Worm (Caenorhabditis elegans): ENCODE measurements around the gene fars-2.

fars-2 gene

DNA sequence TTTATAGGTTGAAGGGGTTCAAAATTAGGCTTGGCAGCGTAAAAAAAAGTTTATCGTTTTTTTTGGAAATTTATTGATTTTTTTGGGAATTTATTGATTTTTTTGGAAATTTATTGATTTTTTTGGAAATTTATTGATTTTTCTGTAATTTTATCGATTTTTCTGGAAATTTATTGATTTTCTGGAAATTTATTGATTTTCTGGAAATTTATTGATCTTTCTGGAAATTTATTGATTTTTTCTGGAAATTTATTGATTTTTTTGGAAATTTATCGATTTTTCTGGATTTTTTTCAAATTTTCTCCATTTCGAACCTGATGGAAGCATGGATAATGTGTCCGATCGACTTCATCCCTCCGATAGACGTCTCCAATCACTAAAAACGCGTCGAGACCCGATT, 2.4 kb downstream of the fars-2 start:
- TF ChIP-seq let-607 (tag; optimal IDR thresholded peaks at IDR 0.05) = no peak
- no peak for TF ChIP-seq zim-3 (tag; optimal IDR thresholded peaks at IDR 0.05)
- no peak for TF ChIP-seq B0019.2 (GFP tag; conservative IDR thresholded peaks at IDR 0.05)
- TF ChIP-seq him-1 (tag; optimal IDR thresholded peaks at IDR 0.05) = no peak
- TF ChIP-seq ceh-100 (GFP tag; IDR thresholded peaks at IDR 0.05) = no peak
- no peak for TF ChIP-seq ztf-6 (GFP tag; IDR thresholded peaks at IDR 0.05)
- no peak for TF ChIP-seq B0261.1 (tag; optimal IDR thresholded peaks at IDR 0.05)

DNA sequence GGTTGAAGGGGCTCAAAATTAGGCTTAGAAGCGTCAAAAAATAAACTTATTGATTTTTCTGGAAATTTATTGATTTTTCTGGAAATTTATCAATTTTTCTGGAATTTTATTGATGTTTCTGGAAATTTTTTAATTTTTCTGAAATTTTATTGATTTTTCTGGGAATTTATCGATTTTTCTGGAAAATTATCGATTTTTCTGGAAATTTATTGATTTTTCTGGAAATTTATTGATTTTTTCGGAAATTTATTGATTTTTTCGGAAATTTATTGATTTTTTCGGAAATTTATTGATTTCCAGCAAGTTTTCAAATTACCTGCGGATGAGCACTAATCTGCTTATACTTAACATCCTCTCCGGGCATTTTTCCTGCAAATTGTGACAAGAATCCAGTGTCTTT, 5.4 kb downstream of the fars-2 start:
- TF ChIP-seq ztf-22 (GFP tag; optimal IDR thresholded peaks at IDR 0.05) (no peak), aptf-2 (GFP tag; conservative IDR thresholded peaks at IDR 0.05) (no peak), F39B2.1 (GFP tag; IDR thresholded peaks at IDR 0.05) (no peak), dpl-1 (GFP tag; optimal IDR thresholded peaks at IDR 0.05) (no peak), attf-3 (GFP tag; conservative IDR thresholded peaks at IDR 0.05) (no peak), nhr-179 (tag; optimal IDR thresholded peaks at IDR 0.05) (no peak), B0035.1 (tag; optimal IDR thresholded peaks at IDR 0.05) (no peak), him-1 (tag; optimal IDR thresholded peaks at IDR 0.05) (no peak), ztf-3 (GFP tag; optimal IDR thresholded peaks at IDR 0.05) (no peak), mcd-1 (GFP tag; IDR thresholded peaks at IDR 0.05) (no peak), tlf-1 (GFP tag; optimal IDR thresholded peaks at IDR 0.05) (no peak)

DNA sequence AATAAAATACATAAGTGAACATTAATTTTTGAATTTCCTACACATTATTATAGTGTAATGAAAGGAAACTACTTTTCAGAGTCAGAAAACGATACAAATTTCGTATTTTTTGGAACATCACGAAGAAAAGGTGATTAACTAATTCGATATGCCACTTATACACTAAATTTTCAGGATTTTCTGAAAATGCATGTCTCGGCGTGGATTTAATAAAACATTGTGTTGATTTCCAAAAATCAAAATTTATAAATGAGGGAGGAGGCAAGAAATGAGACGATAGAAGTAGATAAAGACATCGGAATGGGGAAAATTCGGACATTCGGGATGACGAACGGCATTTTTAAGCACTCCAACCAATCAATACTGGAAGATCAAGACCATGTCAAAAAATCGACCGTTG, 8.1 kb downstream of the fars-2 start, which contains the start of gene Y116F11B.14:
Gene Y116F11B.14 (plus strand): TSS at position 301 of the 400 bp plus-strand sequence.
- TF ChIP-seq attf-5 (GFP tag; optimal IDR thresholded peaks at IDR 0.05) = no peak
- no peak for TF ChIP-seq F22D6.2 (tag; optimal IDR thresholded peaks at IDR 0.05)
- TF ChIP-seq Y56A3A.18 (GFP tag; IDR thresholded peaks at IDR 0.05) = no peak
- no peak for TF ChIP-seq cebp-2 (GFP tag; IDR thresholded peaks at IDR 0.05)
- no peak for TF ChIP-seq fkh-3 (tag; optimal IDR thresholded peaks at IDR 0.05)
- no peak for TF ChIP-seq pha-4 (tag; optimal IDR thresholded peaks at IDR 0.05)

DNA sequence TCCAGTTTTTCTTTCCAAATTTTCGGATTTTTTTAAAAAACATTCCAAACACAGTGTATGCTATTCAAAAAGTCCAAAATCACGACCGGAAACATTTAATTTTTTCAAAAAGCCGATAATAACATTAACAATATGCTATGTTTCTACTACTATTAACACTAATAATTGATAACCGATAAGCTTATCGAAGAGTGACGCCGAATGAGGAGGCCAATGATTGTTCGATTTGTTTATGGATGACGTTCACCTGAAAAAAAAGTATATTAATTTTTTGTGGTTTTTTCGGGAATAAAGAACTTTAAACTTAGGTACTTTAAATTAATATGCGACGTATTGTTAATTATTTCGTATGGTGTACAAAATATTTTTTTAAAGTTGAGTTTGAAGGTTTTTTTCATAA, 9.3 kb downstream of the fars-2 start:
- no peak for TF ChIP-seq snpc-1.1 (tag; optimal IDR thresholded peaks at IDR 0.05; ENCODE audit: insufficient read depth)
- no peak for TF ChIP-seq ztf-3 (GFP tag; optimal IDR thresholded peaks at IDR 0.05)
- TF ChIP-seq nfya-2 (GFP tag; IDR thresholded peaks at IDR 0.05) = no peak
- TF ChIP-seq Y79H2A.3 (GFP tag; conservative IDR thresholded peaks at IDR 0.05) = no peak
- no peak for TF ChIP-seq F49E8.2 (tag; optimal IDR thresholded peaks at IDR 0.05; ENCODE audit: insufficient read depth)
- TF ChIP-seq akir-1 (GFP tag; optimal IDR thresholded peaks at IDR 0.05) = no peak
- no peak for TF ChIP-seq ZK185.1 (tag; optimal IDR thresholded peaks at IDR 0.05; ENCODE audit: poor library complexity, severe bottlenecking)
- no peak for TF ChIP-seq F52B5.7 (tag; optimal IDR thresholded peaks at IDR 0.05)
- no peak for TF ChIP-seq sea-2 (GFP tag; IDR thresholded peaks at IDR 0.05)

DNA sequence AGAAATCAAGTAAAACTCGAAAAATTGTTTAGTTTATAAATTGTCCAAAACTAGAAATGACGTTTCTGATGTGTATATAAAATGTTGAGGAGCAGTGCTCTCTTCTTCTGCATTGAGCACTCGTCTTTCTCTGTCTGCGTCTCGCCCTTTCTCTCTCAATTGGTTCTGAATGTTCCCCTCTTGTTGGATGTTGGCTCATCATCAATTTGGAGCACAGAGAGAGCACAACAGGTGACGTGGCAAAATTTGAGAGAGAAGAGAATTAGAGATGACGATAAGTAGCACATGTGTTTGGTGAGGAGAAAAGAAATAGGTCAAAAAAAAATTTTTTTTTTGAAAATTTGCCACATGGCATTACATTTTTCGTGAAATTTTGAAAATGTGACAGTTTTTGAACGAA, 9.7 kb downstream of the fars-2 start:
- peak; percentile 22 for TF ChIP-seq ceh-27 (GFP tag; optimal IDR thresholded peaks at IDR 0.05)
- TF ChIP-seq let-607 (tag; optimal IDR thresholded peaks at IDR 0.05) = peak; percentile 29 to 63
- no peak for TF ChIP-seq ZK185.1 (tag; optimal IDR thresholded peaks at IDR 0.05; ENCODE audit: poor library complexity, severe bottlenecking)
- no peak for TF ChIP-seq sdz-38 (tag; optimal IDR thresholded peaks at IDR 0.05)
- TF ChIP-seq lag-1 (GFP tag; IDR thresholded peaks at IDR 0.05) = no peak
- TF ChIP-seq Y53F4B.3 (GFP tag; IDR thresholded peaks at IDR 0.05) = no peak
- TF ChIP-seq K12H6.12 (tag; optimal IDR thresholded peaks at IDR 0.05) = peak; percentile 18
- peak; percentile 59; the same call in 1 of the 2 replicates for TF ChIP-seq hmg-1.2 (GFP tag; IDR thresholded peaks at IDR 0.05)
- no peak for TF ChIP-seq aptf-2 (GFP tag; conservative IDR thresholded peaks at IDR 0.05)
- peak in 1 of 3 experiments; percentile 25 for TF ChIP-seq lin-35 (GFP tag; optimal IDR thresholded peaks at IDR 0.05)
- no peak for TF ChIP-seq nhr-27 (tag; optimal IDR thresholded peaks at IDR 0.05)
- no peak for TF ChIP-seq cebp-1 (GFP tag; IDR thresholded peaks at IDR 0.05)
- peak; percentile 30 for TF ChIP-seq cebp-1 (tag; optimal IDR thresholded peaks at IDR 0.05)
